Worm (Caenorhabditis elegans) whole organism, early embryonic: ENCODE data around the gene C43H6.4.

ENCODE experiments used
- B0310.2 ChIP-seq: sonication (generic microtip); optimal IDR thresholded peaks from 2 replicates; lab custom pipeline; 2016; ENCODE audit warnings: mild to moderate bottlenecking, missing genetic modification characterization, missing compliant biosample characterization
- F13C5.2 ChIP-seq: sonication (generic microtip); optimal IDR thresholded peaks from 2 replicates; lab custom pipeline; 2017; ENCODE audit warnings: mild to moderate bottlenecking, missing genetic modification characterization, inconsistent platforms, missing compliant biosample characterization
- aly-1 ChIP-seq: sonication (generic microtip); optimal IDR thresholded peaks from 2 replicates; lab custom pipeline; 2016; ENCODE audit warnings: missing genetic modification characterization, missing compliant biosample characterization
- ama-1 ChIP-seq: fragments of 150-350 bp; optimal IDR thresholded peaks from 2 replicates; lab custom pipeline; 2014
- ceh-13 ChIP-seq: fragments of 200-800 bp; sonication (Bioruptor generic); optimal IDR thresholded peaks from 2 replicates; lab custom pipeline; 2018; ENCODE audit warnings: mild to moderate bottlenecking, missing genetic modification characterization, missing compliant biosample characterization
- ceh-36 ChIP-seq: sonication (generic microtip); optimal IDR thresholded peaks from 2 replicates; lab custom pipeline; 2016; ENCODE audit warnings: missing genetic modification characterization, inconsistent platforms, missing compliant biosample characterization
- ets-7 ChIP-seq: sonication (generic microtip); optimal IDR thresholded peaks from 2 replicates; lab custom pipeline; 2016; ENCODE audit warnings: missing genotype, missing genetic modification characterization, missing compliant biosample characterization
- flt-1 ChIP-seq: fragments of 200-800 bp; sonication (Bioruptor generic); IDR thresholded peaks from 2 replicates; pipeline ENCODE4 v1.3.6; 2022; ENCODE audit warnings: missing genetic modification characterization, missing compliant biosample characterization
- hmbx-1 ChIP-seq: sonication (generic microtip); optimal IDR thresholded peaks from 2 replicates; lab custom pipeline; 2016; ENCODE audit warnings: mild to moderate bottlenecking, missing genetic modification characterization, missing compliant biosample characterization
- hmg-4 ChIP-seq: fragments of 200-800 bp; sonication (Bioruptor generic); optimal IDR thresholded peaks from 2 replicates; lab custom pipeline; 2018; ENCODE audit warnings: mild to moderate bottlenecking, missing genetic modification characterization, missing compliant biosample characterization
- hnd-1 ChIP-seq: sonication (generic microtip); optimal IDR thresholded peaks from 2 replicates; lab custom pipeline; 2016; ENCODE audit warnings: missing genetic modification characterization, missing compliant biosample characterization
- pes-1 ChIP-seq: fragments of 200-800 bp; sonication (Bioruptor generic); IDR thresholded peaks from 2 replicates; pipeline ENCODE4 v1.3.6; 2022; ENCODE audit warnings: missing genetic modification reagents, missing genetic modification characterization, missing compliant biosample characterization
- scrt-1 ChIP-seq: fragments of 200-800 bp; sonication (Bioruptor generic); IDR thresholded peaks from 2 replicates; pipeline ENCODE4 v1.3.6; 2022; ENCODE audit warnings: missing genetic modification characterization, missing compliant biosample characterization
- sea-1 ChIP-seq: fragments of 200-800 bp; sonication (Bioruptor generic); conservative IDR thresholded peaks from 2 replicates; pipeline ENCODE4 v1.3.6; 2022; ENCODE audit warnings: missing genetic modification characterization, missing compliant biosample characterization
- tbx-11 ChIP-seq: fragments of 200-800 bp; sonication (Bioruptor generic); IDR thresholded peaks from 2 replicates; pipeline ENCODE4 v1.3.6; 2022; ENCODE audit warnings: missing genetic modification characterization, missing compliant biosample characterization
- tbx-37 ChIP-seq: fragments of 200-800 bp; sonication (Bioruptor generic); conservative IDR thresholded peaks from 2 replicates; pipeline ENCODE4 v1.3.6; 2022; ENCODE audit warnings: missing genetic modification reagents, missing genetic modification characterization, missing compliant biosample characterization
- tra-4 ChIP-seq: sonication (generic microtip); optimal IDR thresholded peaks from 2 replicates; lab custom pipeline; 2017; ENCODE audit warnings: missing genetic modification characterization, missing compliant biosample characterization

The C43H6.4 gene

DNA sequence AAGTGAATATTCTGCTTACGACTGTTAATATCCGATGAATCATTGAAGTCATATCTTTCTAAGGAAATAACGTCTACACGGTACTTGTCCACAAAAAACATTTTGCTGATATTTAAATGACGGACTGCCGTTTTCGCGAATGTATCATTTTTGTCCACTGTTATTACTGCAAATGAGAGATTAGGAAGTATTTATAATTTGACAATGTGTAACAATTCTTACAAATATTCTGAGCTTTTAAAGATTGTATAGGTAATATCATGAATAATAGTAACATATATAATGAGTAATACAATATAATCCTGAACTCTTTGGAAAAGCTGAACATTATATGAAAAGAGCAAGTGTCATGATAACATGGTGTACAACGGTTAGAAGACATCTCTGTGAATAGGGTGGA is 16.0 kb downstream of the C43H6.4 start, which contains the start of gene glr-7:
glr-7 (minus strand) TSS at position 101 of the 400 bp plus-strand sequence.
- TF ChIP-seq hnd-1 (tag; lab: Kevin White, UChicago) = no peak
- no peak for TF ChIP-seq ets-7 (tag; lab: Kevin White, UChicago)
- no peak for TF ChIP-seq sea-1 (GFP tag; lab: Robert Waterston, UW)
- TF ChIP-seq pes-1 = no peak
- TF ChIP-seq F13C5.2 (tag; lab: Kevin White, UChicago) = no peak
- TF ChIP-seq B0310.2 (tag; lab: Kevin White, UChicago) = no peak
- TF ChIP-seq ceh-36 (tag; lab: Kevin White, UChicago) = no peak

DNA sequence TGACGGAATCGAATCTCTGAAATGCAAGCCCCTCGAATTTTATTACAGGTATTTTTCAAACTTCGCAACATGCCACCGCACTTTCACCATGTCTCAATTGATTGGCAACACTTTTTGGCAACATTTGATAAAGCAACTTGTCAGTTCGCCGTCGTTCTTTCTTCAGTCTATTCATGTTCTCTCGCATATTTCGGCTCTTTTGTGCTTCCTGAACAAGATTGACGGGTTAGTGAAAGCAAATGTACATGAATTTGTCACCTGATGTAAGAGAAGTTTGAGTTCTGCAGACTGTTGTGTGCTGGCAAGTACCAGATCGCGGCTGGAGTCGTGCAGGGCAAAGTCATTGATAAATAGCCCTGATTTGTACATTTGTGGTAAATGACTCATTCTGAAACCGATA is 18.3 kb downstream of the C43H6.4 start:
- TF ChIP-seq sea-1 (GFP tag; lab: Robert Waterston, UW) = no peak
- TF ChIP-seq ceh-13 (GFP tag; lab: Kevin White, UChicago) = no peak
- no peak for TF ChIP-seq aly-1
- TF ChIP-seq ets-7 (tag; lab: Kevin White, UChicago) = no peak
- no peak for TF ChIP-seq B0310.2 (tag; lab: Kevin White, UChicago)
- TF ChIP-seq tbx-11 = no peak
- no peak for TF ChIP-seq flt-1 (GFP tag; lab: Robert Waterston, UW)
- TF ChIP-seq hnd-1 (tag; lab: Kevin White, UChicago) = no peak

DNA sequence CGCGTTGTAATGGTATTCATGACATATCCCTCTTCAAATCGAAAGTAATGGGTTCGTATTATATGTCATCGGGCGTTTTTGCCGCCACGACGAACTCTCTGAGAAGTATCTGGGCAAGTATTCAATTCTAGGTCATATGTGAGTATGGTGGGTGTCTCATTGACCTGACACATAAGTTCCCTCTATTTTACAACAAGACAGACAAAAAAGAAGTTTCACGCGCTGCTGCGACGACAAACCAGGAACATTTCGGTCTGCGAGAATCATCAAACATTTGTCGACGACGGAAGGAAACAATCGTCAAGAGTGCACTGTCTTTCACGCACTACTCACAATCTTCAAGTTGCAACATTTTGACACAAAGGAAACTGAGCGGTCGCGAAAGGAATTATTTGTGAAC is 21.5 kb downstream of the C43H6.4 start:
- TF ChIP-seq flt-1 (GFP tag; lab: Robert Waterston, UW) (no peak), aly-1 (no peak), tra-4 (tag; lab: Kevin White, UChicago) (no peak), hmg-4 (no peak), hmbx-1 (tag; lab: Kevin White, UChicago) (no peak), ama-1 (lab: Kevin White, UChicago) (no peak)

DNA sequence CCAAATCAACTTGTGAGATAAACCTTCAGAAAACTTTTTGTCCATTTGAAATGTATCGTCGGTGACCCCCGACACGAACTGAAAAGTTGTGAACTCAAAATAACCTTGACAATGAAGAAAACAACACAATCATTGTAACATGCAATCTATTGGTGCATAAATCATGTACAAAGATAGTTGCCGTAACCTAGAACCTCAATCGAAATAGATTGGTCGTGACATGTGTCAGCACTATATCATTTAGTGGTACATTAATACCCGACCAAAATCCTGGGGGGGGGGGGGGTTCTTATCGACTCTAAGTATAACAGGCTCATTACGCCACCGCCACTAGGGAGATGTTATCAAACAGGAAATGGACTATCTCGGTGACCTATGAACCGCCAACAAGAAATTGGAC is 23.1 kb downstream of the C43H6.4 start:
- TF ChIP-seq hmg-4 (no peak), B0310.2 (tag; lab: Kevin White, UChicago) (no peak), ceh-36 (tag; lab: Kevin White, UChicago) (no peak), F13C5.2 (tag; lab: Kevin White, UChicago) (no peak), tbx-11 (no peak), aly-1 (no peak), hnd-1 (tag; lab: Kevin White, UChicago) (no peak), sea-1 (GFP tag; lab: Robert Waterston, UW) (no peak), scrt-1 (GFP tag; lab: Robert Waterston, UW) (no peak), ceh-13 (GFP tag; lab: Kevin White, UChicago) (no peak), tbx-37 (GFP tag; lab: Robert Waterston, UW) (no peak), pes-1 (no peak), tra-4 (tag; lab: Kevin White, UChicago) (no peak), ama-1 (lab: Kevin White, UChicago) (no peak), ets-7 (tag; lab: Kevin White, UChicago) (no peak)

DNA sequence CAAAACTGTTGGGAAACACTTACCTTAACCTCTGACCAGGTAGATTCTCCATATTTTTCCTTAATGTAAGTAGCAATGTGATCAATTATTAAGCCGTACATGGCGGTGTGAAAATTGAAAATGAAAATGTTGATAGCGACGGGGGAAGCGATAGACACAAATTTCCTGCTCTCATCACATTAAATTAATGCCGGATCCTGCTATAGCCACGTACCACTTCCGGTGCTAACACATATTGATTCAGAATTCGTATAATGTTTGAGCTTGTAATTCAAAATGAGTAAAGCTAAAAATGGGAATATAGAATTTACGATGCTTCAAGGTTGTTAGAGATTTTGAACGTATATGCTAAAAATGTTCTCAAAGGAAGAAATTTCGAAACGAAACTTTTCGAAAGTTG is 23.6 kb downstream of the C43H6.4 start, which contains the start of gene gcy-31:
gcy-31 (minus strand) TSS at position 101 of the 400 bp plus-strand sequence.
- TF ChIP-seq F13C5.2 (tag; lab: Kevin White, UChicago) = no peak
- no peak for TF ChIP-seq sea-1 (GFP tag; lab: Robert Waterston, UW)
- no peak for TF ChIP-seq tbx-11
- TF ChIP-seq tra-4 (tag; lab: Kevin White, UChicago) = no peak
- no peak for TF ChIP-seq pes-1

DNA sequence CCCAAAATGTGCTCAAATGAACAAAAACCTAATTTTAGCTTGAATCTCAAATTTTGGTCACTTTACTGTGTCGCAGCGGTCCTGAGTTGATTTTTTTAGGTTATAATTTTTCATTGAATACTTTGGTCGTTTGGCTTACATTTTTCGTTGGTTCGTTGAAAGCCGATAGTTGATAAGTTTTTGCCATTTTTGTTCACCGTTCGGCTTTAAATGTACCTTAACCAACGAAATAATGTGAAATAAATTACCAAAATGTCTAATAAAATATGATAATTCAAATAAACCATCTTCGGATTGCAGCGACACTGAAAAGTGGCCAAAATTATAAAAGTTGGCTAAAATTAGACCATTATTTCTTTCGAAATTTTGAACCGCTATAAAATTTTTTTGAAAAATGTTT is 26.5 kb downstream of the C43H6.4 start:
- TF ChIP-seq sea-1 (GFP tag; lab: Robert Waterston, UW) = no peak
- TF ChIP-seq hmg-4 = no peak
- no peak for TF ChIP-seq pes-1
- TF ChIP-seq ceh-36 (tag; lab: Kevin White, UChicago) = no peak
- no peak for TF ChIP-seq hnd-1 (tag; lab: Kevin White, UChicago)
- TF ChIP-seq ets-7 (tag; lab: Kevin White, UChicago) = no peak
- no peak for TF ChIP-seq flt-1 (GFP tag; lab: Robert Waterston, UW)
- no peak for TF ChIP-seq hmbx-1 (tag; lab: Kevin White, UChicago)
- no peak for TF ChIP-seq tbx-37 (GFP tag; lab: Robert Waterston, UW)
- no peak for TF ChIP-seq tbx-11
- TF ChIP-seq aly-1 = no peak
- no peak for TF ChIP-seq scrt-1 (GFP tag; lab: Robert Waterston, UW)
- TF ChIP-seq F13C5.2 (tag; lab: Kevin White, UChicago) = no peak
- no peak for TF ChIP-seq ceh-13 (GFP tag; lab: Kevin White, UChicago)
- no peak for TF ChIP-seq tra-4 (tag; lab: Kevin White, UChicago)

DNA sequence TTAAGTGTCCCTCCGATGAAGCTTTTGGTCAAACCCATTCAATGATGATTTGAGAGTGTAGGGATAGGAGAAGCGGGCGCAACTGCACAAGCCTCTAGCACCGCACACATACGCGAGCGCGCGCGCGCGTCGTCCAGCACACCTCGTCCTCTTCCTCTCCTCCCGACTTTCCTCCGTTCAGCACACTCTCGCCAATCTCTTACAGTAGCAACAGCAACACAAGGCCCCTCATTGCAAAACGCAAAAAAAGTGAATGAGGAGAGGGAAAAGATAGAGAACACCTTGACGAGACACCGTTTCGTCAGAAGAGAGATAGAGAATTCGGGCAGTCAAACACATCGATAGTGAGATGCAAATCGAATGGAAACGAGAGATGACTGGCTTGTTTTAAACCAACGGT is 28.6 kb downstream of the C43H6.4 start:
- TF ChIP-seq aly-1 (peak; percentile 15), tra-4 (tag; lab: Kevin White, UChicago) (no peak), scrt-1 (GFP tag; lab: Robert Waterston, UW) (0 out of 2 replicates have a peak, but pooled peaks have one; percentile 26), sea-1 (GFP tag; lab: Robert Waterston, UW) (no peak), flt-1 (GFP tag; lab: Robert Waterston, UW) (no peak), ceh-13 (GFP tag; lab: Kevin White, UChicago) (no peak), hmbx-1 (tag; lab: Kevin White, UChicago) (no peak), hnd-1 (tag; lab: Kevin White, UChicago) (no peak), tbx-37 (GFP tag; lab: Robert Waterston, UW) (no peak), pes-1 (no peak), ets-7 (tag; lab: Kevin White, UChicago) (no peak), B0310.2 (tag; lab: Kevin White, UChicago) (peak; percentile 6), tbx-11 (no peak), hmg-4 (peak; percentile 91), ama-1 (lab: Kevin White, UChicago) (no peak), F13C5.2 (tag; lab: Kevin White, UChicago) (no peak), ceh-36 (tag; lab: Kevin White, UChicago) (no peak)

DNA sequence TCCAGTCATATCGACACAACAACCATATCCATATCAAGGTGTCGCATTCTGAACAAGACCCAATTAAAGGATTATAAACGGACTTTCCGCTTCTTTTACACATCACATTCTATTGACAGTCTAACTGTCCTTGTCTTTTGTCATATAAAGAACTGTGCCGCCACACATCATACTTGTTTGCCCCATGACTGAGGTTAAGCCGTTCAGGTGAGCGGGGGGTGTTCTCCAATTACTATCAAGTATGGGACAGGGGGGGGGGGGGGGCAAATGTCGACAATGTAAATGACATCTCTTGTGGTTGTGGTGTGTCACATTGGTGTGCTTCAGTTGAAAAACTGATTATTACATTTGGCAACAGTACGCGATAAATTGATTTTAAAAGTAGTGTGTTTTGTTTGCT is 30.0 kb downstream of the C43H6.4 start:
- peak; percentile 41 for TF ChIP-seq B0310.2 (tag; lab: Kevin White, UChicago)
- no peak for TF ChIP-seq tra-4 (tag; lab: Kevin White, UChicago)
- no peak for TF ChIP-seq hmbx-1 (tag; lab: Kevin White, UChicago)
